Worm (Caenorhabditis elegans): ENCODE data around the gene srx-80.

The srx-80 gene

DNA sequence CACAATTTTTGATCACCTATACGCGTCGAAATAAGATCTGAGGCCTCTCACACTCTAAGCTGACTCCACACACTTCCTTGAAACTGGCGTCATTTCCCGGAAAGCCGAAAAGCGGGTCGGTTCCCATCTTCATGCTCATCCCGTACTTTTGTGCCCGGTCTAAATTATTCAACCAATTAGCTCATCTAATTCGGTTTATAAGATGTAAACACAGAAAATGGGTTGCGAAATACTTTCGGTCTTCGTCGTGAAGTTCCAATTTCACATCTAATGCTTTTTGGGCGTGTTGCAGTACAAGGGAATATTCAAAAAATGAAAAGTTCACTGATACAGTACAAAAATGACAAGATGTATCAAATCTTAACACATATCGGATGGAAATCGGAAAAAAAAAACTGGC, 37.6 kb downstream of the srx-80 start:
- TF ChIP-seq dsc-1 (tag; optimal IDR thresholded peaks at IDR 0.05) = peak; percentile 34
- TF ChIP-seq lin-14 (GFP tag; optimal IDR thresholded peaks at IDR 0.05) = peak; percentile 18
- no peak for TF ChIP-seq ceh-82 (tag; optimal IDR thresholded peaks at IDR 0.05)

DNA sequence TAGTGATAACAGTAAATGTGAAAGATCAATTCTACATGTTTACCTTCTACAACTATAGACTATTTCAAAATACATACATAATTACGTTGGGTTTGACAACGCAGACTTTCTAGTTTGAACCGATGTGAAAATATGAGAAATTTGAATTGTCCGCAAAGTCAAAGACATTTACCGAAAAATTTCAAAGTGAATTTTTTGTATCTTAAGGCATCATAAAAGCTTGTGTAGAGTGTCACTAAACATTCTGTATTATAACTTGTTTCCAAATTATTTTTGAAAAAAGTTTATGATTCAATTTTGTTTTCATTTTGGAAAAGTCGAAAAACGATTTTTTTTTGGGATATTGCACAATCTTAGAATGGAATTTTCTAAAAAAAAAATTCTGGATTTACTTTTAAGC, 42.1 kb downstream of the srx-80 start:
- TF ChIP-seq ceh-63 (GFP tag; optimal IDR thresholded peaks at IDR 0.05) (no peak), nhr-11 (tag; optimal IDR thresholded peaks at IDR 0.05) (no peak), hpl-2 (GFP tag; optimal IDR thresholded peaks at IDR 0.05) (no peak), elt-2 (tag; optimal IDR thresholded peaks at IDR 0.05) (no peak), lin-13 (GFP tag; optimal IDR thresholded peaks at IDR 0.05) (no peak), snu-23 (GFP tag; optimal IDR thresholded peaks at IDR 0.05) (no peak), sptf-1 (tag; optimal IDR thresholded peaks at IDR 0.05) (no peak), nhr-71 (tag; optimal IDR thresholded peaks at IDR 0.05) (no peak), egl-27 (tag; optimal IDR thresholded peaks at IDR 0.05) (no peak), mef-2 (tag; optimal IDR thresholded peaks at IDR 0.05) (no peak), efl-1 (optimal IDR thresholded peaks at IDR 0.05) (no peak), efl-1 (GFP tag; optimal IDR thresholded peaks at IDR 0.05 in 1 of 2) (no peak), egl-13 (tag; optimal IDR thresholded peaks at IDR 0.05) (no peak), unc-130 (tag; optimal IDR thresholded peaks at IDR 0.05) (no peak), unc-86 (tag; optimal IDR thresholded peaks at IDR 0.05) (no peak), lin-14 (GFP tag; optimal IDR thresholded peaks at IDR 0.05) (no peak), unc-98 (GFP tag; IDR thresholded peaks at IDR 0.05) (no peak), ceh-90 (tag; optimal IDR thresholded peaks at IDR 0.05) (no peak), elt-3 (tag; optimal IDR thresholded peaks at IDR 0.05) (no peak), dpl-1 (GFP tag; optimal IDR thresholded peaks at IDR 0.05) (no peak)

DNA sequence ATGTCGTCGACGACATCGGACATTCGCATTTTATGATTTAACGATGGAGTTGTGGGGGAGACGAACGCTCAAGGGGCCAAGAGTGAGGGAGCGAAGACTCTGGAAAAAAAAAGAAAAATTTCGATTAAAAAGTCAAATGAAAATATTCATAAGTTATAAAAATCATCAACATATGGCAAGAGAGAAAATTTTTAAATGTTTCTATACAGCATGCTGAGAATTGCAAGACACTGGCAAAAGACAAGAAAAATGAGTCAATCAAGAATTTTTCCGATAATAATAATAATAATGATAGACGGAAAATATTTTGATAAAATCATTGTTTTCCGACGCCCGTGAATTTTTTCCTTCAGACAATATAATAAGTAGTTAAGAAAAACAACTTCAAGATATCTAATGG, 43.7 kb downstream of the srx-80 start, which contains the start of gene sipa-1:
sipa-1 (minus strand) TSS at position 101 of the 400 bp plus-strand sequence.
- TF ChIP-seq aha-1 (tag; optimal IDR thresholded peaks at IDR 0.05) (no peak), dpl-1 (GFP tag; optimal IDR thresholded peaks at IDR 0.05) (no peak), C16A3.4 (tag; optimal IDR thresholded peaks at IDR 0.05) (no peak), lin-14 (GFP tag; optimal IDR thresholded peaks at IDR 0.05) (no peak), ceh-8 (GFP tag; optimal IDR thresholded peaks at IDR 0.05) (no peak), mdl-1 (tag; optimal IDR thresholded peaks at IDR 0.05) (no peak), fkh-4 (tag; optimal IDR thresholded peaks at IDR 0.05; ENCODE audit: borderline replicate concordance) (no peak), skn-1 (tag; optimal IDR thresholded peaks at IDR 0.05) (no peak), nhr-20 (tag; optimal IDR thresholded peaks at IDR 0.05) (no peak), ceh-63 (GFP tag; optimal IDR thresholded peaks at IDR 0.05) (no peak)

DNA sequence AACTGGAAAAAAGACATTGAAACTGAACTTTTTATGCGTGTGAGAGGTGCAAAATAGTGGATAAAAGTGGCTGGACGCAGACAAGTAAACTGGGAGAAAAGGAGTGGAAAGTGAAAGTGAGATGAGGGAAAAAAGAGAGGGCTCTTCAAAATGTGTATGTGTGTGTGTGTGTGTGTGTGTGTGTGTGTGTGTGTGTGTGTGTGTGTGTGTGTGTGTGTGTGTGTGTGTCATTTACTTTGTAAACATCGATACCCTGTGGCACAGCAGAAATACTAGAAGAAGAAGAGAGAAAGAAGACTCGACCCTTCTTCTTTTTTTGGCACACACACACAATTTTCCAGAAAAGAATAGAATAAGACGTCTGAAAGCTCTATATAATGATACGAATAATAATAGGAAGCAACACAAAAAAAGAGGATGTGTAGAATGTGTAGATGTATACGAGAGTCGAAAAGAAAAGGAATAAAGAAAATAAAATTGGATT, 45.1 kb downstream of the srx-80 start:
- TF ChIP-seq egl-27 (tag; optimal IDR thresholded peaks at IDR 0.05) (peak in 1 of 2 experiments; percentile 1), ceh-82 (tag; optimal IDR thresholded peaks at IDR 0.05) (peak in 2 of 3 experiments; percentile 32 to 39), F16B12.6 (tag; optimal IDR thresholded peaks at IDR 0.05) (no peak), zip-4 (GFP tag; optimal IDR thresholded peaks at IDR 0.05) (peak; percentile 23), hlh-4 (tag; optimal IDR thresholded peaks at IDR 0.05) (no peak), hlh-17 (GFP tag; optimal IDR thresholded peaks at IDR 0.05; ENCODE audit: borderline replicate concordance) (no peak), C04F5.9 (tag; optimal IDR thresholded peaks at IDR 0.05) (no peak), tbx-2 (tag; optimal IDR thresholded peaks at IDR 0.05) (peak; percentile 36), lin-39 (tag; optimal IDR thresholded peaks at IDR 0.05) (no peak), C34B4.2 (tag; optimal IDR thresholded peaks at IDR 0.05) (no peak), efl-3 (GFP tag; optimal IDR thresholded peaks at IDR 0.05) (no peak), tlp-1 (tag; optimal IDR thresholded peaks at IDR 0.05) (no peak), nhr-84 (tag; optimal IDR thresholded peaks at IDR 0.05) (no peak), mef-2 (tag; optimal IDR thresholded peaks at IDR 0.05) (no peak), ceh-8 (GFP tag; optimal IDR thresholded peaks at IDR 0.05) (peak; percentile 33), irx-1 (tag; optimal IDR thresholded peaks at IDR 0.05) (peak; percentile 21), ets-5 (GFP tag; IDR thresholded peaks at IDR 0.05) (no peak), nhr-20 (tag; optimal IDR thresholded peaks at IDR 0.05) (peak; percentile 45), ztf-11 (tag; optimal IDR thresholded peaks at IDR 0.05) (no peak), snu-23 (GFP tag; optimal IDR thresholded peaks at IDR 0.05) (peak; percentile 28), ceh-88 (GFP tag; IDR thresholded peaks at IDR 0.05) (peak; percentile 57; the same call in 1 of the 2 replicates), lsy-2 (tag; optimal IDR thresholded peaks at IDR 0.05) (peak; percentile 50 to 66), snpc-4 (tag; optimal IDR thresholded peaks at IDR 0.05) (no peak), mab-9 (GFP tag; IDR thresholded peaks at IDR 0.05) (no peak), lin-13 (GFP tag; optimal IDR thresholded peaks at IDR 0.05) (no peak), aly-2 (tag; optimal IDR thresholded peaks at IDR 0.05) (no peak)
